Fruit fly (Drosophila melanogaster) whole organism, embryonic: ENCODE data around the gene CG7906.

ENCODE experiments used
- Atf-2 ChIP-seq: fragments of 200-800 bp; sonication (Bioruptor generic); optimal IDR thresholded peaks from 2 replicates; lab custom pipeline; 2016; ENCODE audit warnings: missing biosample characterization, missing genetic modification characterization
- CG10147 ChIP-seq: fragments of 200-800 bp; sonication (Bioruptor generic); optimal IDR thresholded peaks from 2 replicates; lab custom pipeline; 2019; ENCODE audit warnings: missing biosample characterization, mild to moderate bottlenecking, missing genetic modification characterization, moderate library complexity
- CG12219 ChIP-seq: fragments of 200-800 bp; sonication (Bioruptor generic); optimal IDR thresholded peaks from 3 replicates; lab custom pipeline; 2018; ENCODE audit warnings: missing biosample characterization, mild to moderate bottlenecking, missing genetic modification characterization
- CG13296 ChIP-seq: fragments of 200-800 bp; sonication (Bioruptor generic); optimal IDR thresholded peaks from 3 replicates; lab custom pipeline; 2018; ENCODE audit warnings: missing biosample characterization, mild to moderate bottlenecking, missing genetic modification characterization
- CG14441 ChIP-seq: fragments of 200-800 bp; sonication (Bioruptor generic); IDR thresholded peaks from 2 replicates; pipeline ENCODE4 v1.3.6; 2022; ENCODE audit warnings: missing biosample characterization, missing genetic modification characterization
- CG14965 ChIP-seq: fragments of 200-800 bp; sonication (Bioruptor generic); optimal IDR thresholded peaks from 2 replicates; lab custom pipeline; 2016; ENCODE audit warnings: missing biosample characterization, missing genetic modification characterization, borderline replicate concordance
- CG16813 ChIP-seq: fragments of 200-800 bp; sonication (Bioruptor generic); IDR thresholded peaks from 3 replicates; pipeline ENCODE4 v1.3.6; 2022; ENCODE audit warnings: missing biosample characterization, missing genetic modification characterization; ENCODE audit not compliant: partially characterized antibody
- CG18476 ChIP-seq: fragments of 200-800 bp; sonication (Bioruptor generic); optimal IDR thresholded peaks from 2 replicates; lab custom pipeline; 2016; ENCODE audit warnings: missing biosample characterization, mild to moderate bottlenecking, missing genetic modification characterization
- CG2678 ChIP-seq: fragments of 200-800 bp; sonication (Bioruptor generic); optimal IDR thresholded peaks from 3 replicates; lab custom pipeline; 2019; ENCODE audit warnings: missing biosample characterization, mild to moderate bottlenecking, missing genetic modification characterization, moderate library complexity
- CG2889 ChIP-seq: fragments of 200-800 bp; sonication (Bioruptor generic); IDR thresholded peaks from 3 replicates; pipeline ENCODE4 v1.3.6; 2022; ENCODE audit warnings: missing biosample characterization, missing genetic modification characterization
- CG3281 ChIP-seq: fragments of 200-800 bp; sonication (Bioruptor generic); optimal IDR thresholded peaks from 3 replicates; lab custom pipeline; 2017; ENCODE audit warnings: missing biosample characterization, mild to moderate bottlenecking, missing genetic modification characterization
- CG33213 ChIP-seq: fragments of 200-800 bp; sonication (Bioruptor generic); optimal IDR thresholded peaks from 3 replicates; lab custom pipeline; 2016; ENCODE audit warnings: missing biosample characterization, missing genetic modification characterization
- CG3847 ChIP-seq: fragments of 200-800 bp; sonication (Bioruptor generic); IDR thresholded peaks from 2 replicates; pipeline ENCODE4 v1.3.6; 2022; ENCODE audit warnings: missing biosample characterization, missing genetic modification characterization
- CG43689 ChIP-seq: fragments of 200-800 bp; sonication (Bioruptor generic); IDR thresholded peaks from 2 replicates; pipeline ENCODE4 v1.3.6; 2022; ENCODE audit warnings: missing biosample characterization, missing genetic modification characterization
- CG5245 ChIP-seq: fragments of 200-800 bp; sonication (Bioruptor generic); optimal IDR thresholded peaks from 3 replicates; lab custom pipeline; 2016; ENCODE audit warnings: missing biosample characterization, missing genetic modification characterization
- CG6272 ChIP-seq: fragments of 200-800 bp; sonication (Bioruptor generic); IDR thresholded peaks from 2 replicates; pipeline ENCODE4 v1.3.6; 2022; ENCODE audit warnings: missing biosample characterization, missing genetic modification characterization
- CG6854 ChIP-seq: fragments of 200-800 bp; sonication (Bioruptor generic); optimal IDR thresholded peaks from 3 replicates; lab custom pipeline; 2017; ENCODE audit warnings: missing biosample characterization, mild to moderate bottlenecking, missing genetic modification characterization
- CG7357 ChIP-seq: fragments of 200-800 bp; sonication (Bioruptor generic); IDR thresholded peaks from 3 replicates; pipeline ENCODE4 v1.3.6; 2022; ENCODE audit warnings: missing biosample characterization, missing genetic modification characterization
- CG7786 ChIP-seq: fragments of 200-800 bp; sonication (Bioruptor generic); optimal IDR thresholded peaks from 2 replicates; lab custom pipeline; 2016; ENCODE audit warnings: missing biosample characterization, missing genetic modification characterization
- CG7963 ChIP-seq: fragments of 200-800 bp; sonication (Bioruptor generic); IDR thresholded peaks from 3 replicates; pipeline ENCODE4 v1.3.6; 2022; ENCODE audit warnings: missing biosample characterization, missing genetic modification characterization; ENCODE audit not compliant: partially characterized antibody
- CG7987 ChIP-seq: fragments of 200-800 bp; sonication (Bioruptor generic); optimal IDR thresholded peaks from 2 replicates; lab custom pipeline; 2018; ENCODE audit warnings: missing biosample characterization, mild to moderate bottlenecking, missing genetic modification characterization, moderate library complexity
- Camta ChIP-seq: fragments of 200-800 bp; sonication (Bioruptor generic); optimal IDR thresholded peaks from 2 replicates; lab custom pipeline; 2016; ENCODE audit warnings: missing biosample characterization, missing genetic modification characterization
- Ets97D ChIP-seq: fragments of 200-800 bp; sonication (Bioruptor generic); optimal IDR thresholded peaks from 3 replicates; lab custom pipeline; 2016; ENCODE audit warnings: missing biosample characterization, missing genetic modification characterization
- Fer1 ChIP-seq: fragments of 200-800 bp; sonication (Bioruptor generic); optimal IDR thresholded peaks from 2 replicates; lab custom pipeline; 2017; ENCODE audit warnings: missing biosample characterization, mild to moderate bottlenecking, missing genetic modification characterization
- H2.0 ChIP-seq: fragments of 200-800 bp; sonication (Bioruptor generic); IDR thresholded peaks from 2 replicates; pipeline ENCODE4 v1.3.6; 2022; ENCODE audit warnings: missing biosample characterization, missing genetic modification characterization
- HLH4C ChIP-seq: fragments of 200-800 bp; sonication (Bioruptor generic); IDR thresholded peaks from 3 replicates; pipeline ENCODE4 v1.3.6; 2022; ENCODE audit warnings: missing biosample characterization, missing genetic modification characterization; ENCODE audit not compliant: partially characterized antibody
- MTF-1 ChIP-seq: fragments of 200-800 bp; sonication (Bioruptor generic); optimal IDR thresholded peaks from 2 replicates; lab custom pipeline; 2018; ENCODE audit warnings: missing biosample characterization, mild to moderate bottlenecking, missing genetic modification characterization, borderline replicate concordance
- Nf-YA ChIP-seq: fragments of 200-800 bp; sonication (Bioruptor generic); IDR thresholded peaks from 2 replicates; pipeline ENCODE4 v1.3.6; 2022; ENCODE audit warnings: missing biosample characterization, missing genetic modification characterization
- Trl ChIP-seq, 3 experiments: fragments of >200 bp in 2 of 3; fragments of 200-800 bp in 1 of 3; sonication (Bioruptor generic) in 1 of 3; optimal IDR thresholded peaks; 2 replicates in 1 of 3; 3 replicates in 2 of 3; lab custom pipeline; 2016 to 2017; ENCODE audit warnings: missing biosample characterization in 1 of 3, missing genetic modification characterization in 1 of 3
- cas ChIP-seq: fragments of 200-800 bp; sonication (Bioruptor generic); IDR thresholded peaks from 2 replicates; pipeline ENCODE4 v1.3.6; 2022; ENCODE audit warnings: missing biosample characterization, missing genetic modification characterization
- cato ChIP-seq: fragments of 200-800 bp; sonication (Bioruptor generic); optimal IDR thresholded peaks from 2 replicates; lab custom pipeline; 2016; ENCODE audit warnings: missing biosample characterization, missing genetic modification characterization, borderline replicate concordance
- chif ChIP-seq, 2 experiments: fragments of 200-800 bp; sonication (Bioruptor generic); optimal IDR thresholded peaks; 3 replicates each; lab custom pipeline; 2016; ENCODE audit warnings: missing biosample characterization in 2 of 2, missing genetic modification characterization in 2 of 2
- da ChIP-seq: fragments of 200-800 bp; sonication (Bioruptor generic); optimal IDR thresholded peaks from 2 replicates; lab custom pipeline; 2016; ENCODE audit warnings: missing biosample characterization, missing genetic modification characterization
- dan ChIP-seq: fragments of 200-800 bp; sonication (Bioruptor generic); IDR thresholded peaks from 2 replicates; pipeline ENCODE4 v1.3.6; 2022; ENCODE audit warnings: missing biosample characterization, missing genetic modification characterization
- dysf ChIP-seq: fragments of 200-800 bp; sonication (Bioruptor generic); IDR thresholded peaks from 3 replicates; pipeline ENCODE4 v1.3.6; 2022; ENCODE audit warnings: missing biosample characterization, missing genetic modification characterization
- eve ChIP-seq, 2 experiments: fragments of >200 bp; optimal IDR thresholded peaks; 2 replicates each; lab custom pipeline; 2017; ENCODE audit warnings: missing biosample characterization in 2 of 2, missing genetic modification characterization in 2 of 2
- gcm2 ChIP-seq: fragments of 200-800 bp; sonication (Bioruptor generic); optimal IDR thresholded peaks from 2 replicates; lab custom pipeline; 2016; ENCODE audit warnings: missing biosample characterization, missing genetic modification characterization
- gem ChIP-seq: fragments of 200-800 bp; sonication (Bioruptor generic); optimal IDR thresholded peaks from 2 replicates; lab custom pipeline; 2019; ENCODE audit warnings: missing biosample characterization, mild to moderate bottlenecking, missing genetic modification characterization, moderate library complexity
- her ChIP-seq: fragments of 200-800 bp; sonication (Bioruptor generic); optimal IDR thresholded peaks from 2 replicates; lab custom pipeline; 2016; ENCODE audit warnings: missing biosample characterization, missing genetic modification characterization
- ind ChIP-seq: fragments of 200-800 bp; sonication (Bioruptor generic); optimal IDR thresholded peaks from 3 replicates; lab custom pipeline; 2016; ENCODE audit warnings: missing biosample characterization, missing genetic modification characterization
- salm ChIP-seq: fragments of 200-800 bp; sonication (Bioruptor generic); optimal IDR thresholded peaks from 2 replicates; lab custom pipeline; 2018; ENCODE audit warnings: missing biosample characterization, mild to moderate bottlenecking, missing genetic modification characterization
- schlank ChIP-seq: fragments of 200-800 bp; sonication (Bioruptor generic); optimal IDR thresholded peaks from 2 replicates; lab custom pipeline; 2018; ENCODE audit warnings: missing biosample characterization, mild to moderate bottlenecking, missing genetic modification characterization
- shn ChIP-seq: fragments of 200-800 bp; sonication (Bioruptor generic); optimal IDR thresholded peaks from 3 replicates; lab custom pipeline; 2016; ENCODE audit warnings: missing biosample characterization, missing genetic modification characterization
- ssp ChIP-seq: fragments of 200-800 bp; sonication (Bioruptor generic); IDR thresholded peaks from 2 replicates; pipeline ENCODE4 v1.3.6; 2022; ENCODE audit warnings: missing biosample characterization, missing genetic modification characterization
- tll ChIP-seq, 2 experiments: fragments of 200-800 bp in 1 of 2; fragments of >200 bp in 1 of 2; sonication (Bioruptor generic) in 1 of 2; optimal IDR thresholded peaks; 2 replicates each; lab custom pipeline; 2017 to 2019; ENCODE audit warnings: missing biosample characterization in 2 of 2, missing genetic modification characterization in 2 of 2, mild to moderate bottlenecking in 1 of 2, moderate library complexity in 1 of 2
- unpg ChIP-seq: fragments of 200-800 bp; sonication (Bioruptor generic); optimal IDR thresholded peaks from 3 replicates; lab custom pipeline; 2018; ENCODE audit warnings: missing biosample characterization, mild to moderate bottlenecking, missing genetic modification characterization, moderate library complexity
- vfl ChIP-seq: fragments of 200-800 bp; sonication (Bioruptor generic); optimal IDR thresholded peaks from 2 replicates; lab custom pipeline; 2016; ENCODE audit warnings: missing biosample characterization, missing genetic modification characterization
- yki ChIP-seq: fragments of >200 bp; optimal IDR thresholded peaks from 3 replicates; lab custom pipeline; 2018

The CG7906 gene

DNA sequence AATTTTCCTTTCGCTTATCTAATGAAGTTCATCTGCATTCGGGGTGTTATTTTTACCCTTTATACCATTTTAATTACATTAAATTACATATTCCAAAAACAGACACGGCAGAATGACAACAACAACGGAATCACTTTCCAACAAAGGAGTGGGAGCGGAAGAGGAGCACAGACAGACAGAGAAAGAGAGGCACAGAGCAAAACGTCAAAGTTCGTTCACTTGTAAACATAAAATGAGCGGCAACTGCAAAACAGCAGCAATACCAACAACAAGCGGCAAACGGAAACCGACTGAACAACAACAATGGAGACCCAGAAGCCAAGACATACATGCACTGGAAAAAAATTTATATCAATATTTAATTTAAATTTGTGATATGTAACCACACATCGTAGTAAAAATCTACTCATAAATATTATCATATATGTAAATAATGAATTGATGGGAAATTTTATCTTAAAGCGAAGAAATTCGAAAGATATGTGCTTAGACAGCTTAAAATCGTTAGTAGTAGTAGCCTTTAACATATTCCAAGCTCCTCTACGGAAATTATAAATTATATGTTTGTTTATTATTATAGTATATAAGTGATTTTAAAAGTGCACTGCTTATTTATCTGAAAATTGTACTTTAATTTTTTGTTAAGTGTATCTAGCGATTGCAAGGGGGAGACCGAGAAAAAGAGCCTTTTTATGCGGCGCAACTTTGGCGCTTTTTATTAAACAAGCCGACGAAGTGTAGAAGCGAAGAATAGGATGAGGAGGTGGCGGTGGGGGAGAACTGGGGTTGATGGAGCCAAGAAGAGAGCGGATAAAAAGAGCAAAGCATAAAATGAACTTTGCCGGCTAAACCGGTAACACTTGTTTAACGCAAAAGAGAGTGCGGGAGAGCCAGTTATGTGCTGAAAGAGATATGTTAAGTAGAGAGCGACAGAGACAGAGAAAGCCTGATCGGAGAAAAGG is 36.0 kb downstream of the CG7906 start (continued):
- TF ChIP-seq Nf-YA (GFP tag; lab: Robert Waterston, UW) (no peak), Fer1 (GFP tag; lab: Kevin White, UChicago) (peak; percentile 87), CG16813 (GFP tag; lab: Robert Waterston, UW) (no peak), salm (tag; lab: Kevin White, UChicago) (peak; percentile 90), Trl (optimal IDR thresholded peaks at IDR 0.05; lab: Kevin White, UChicago) (peak; percentile 83 to 86), Trl (GFP tag; optimal IDR thresholded peaks at IDR 0.05; lab: Kevin White, UChicago) (no peak), CG2889 (GFP tag; lab: Robert Waterston, UW) (peak; percentile 48; the same call in 1 of the 3 replicates), ind (GFP tag; lab: Kevin White, UChicago) (peak; percentile 72), chif (GFP tag; optimal IDR thresholded peaks at IDR 0.05; lab: Kevin White, UChicago) (peak in 1 of 2 experiments; percentile 39), CG13296 (peak; percentile 14), shn (GFP tag; lab: Kevin White, UChicago) (peak; percentile 8), CG5245 (GFP tag; lab: Kevin White, UChicago) (peak; percentile 63), CG2678 (tag; lab: Kevin White, UChicago) (peak; percentile 79), dysf (GFP tag; lab: Robert Waterston, UW) (peak; percentile 85; the same call in 2 of the 3 replicates), H2.0 (peak; percentile 62), HLH4C (peak; percentile 40; the same call in 1 of the 3 replicates), vfl (GFP tag; lab: Kevin White, UChicago) (no peak), CG43689 (GFP tag; lab: Robert Waterston, UW) (0 out of 2 replicates have a peak, but pooled peaks have one; percentile 9), MTF-1 (GFP tag; lab: Kevin White, UChicago) (peak; percentile 57), CG6854 (GFP tag; lab: Kevin White, UChicago) (peak; percentile 89), cato (GFP tag; lab: Kevin White, UChicago) (peak; percentile 82), Camta (GFP tag; lab: Kevin White, UChicago) (peak; percentile 43), ssp (no peak; the same call in 1 of the 2 replicates), CG7786 (GFP tag; lab: Kevin White, UChicago) (no peak), gem (tag; lab: Kevin White, UChicago) (peak; percentile 97), Ets97D (GFP tag; lab: Kevin White, UChicago) (no peak), CG7963 (GFP tag; lab: Robert Waterston, UW) (no peak), CG7357 (GFP tag; lab: Robert Waterston, UW) (peak; percentile 75), cas (no peak), CG14441 (GFP tag; lab: Robert Waterston, UW) (peak; percentile 64), eve (GFP tag; optimal IDR thresholded peaks at IDR 0.05; lab: Kevin White, UChicago) (peak in 1 of 2 experiments; percentile 89), CG3847 (peak; percentile 76), CG3281 (peak; percentile 89), CG7987 (GFP tag; lab: Kevin White, UChicago) (peak; percentile 18), gcm2 (GFP tag; lab: Kevin White, UChicago) (no peak), CG6272 (peak; percentile 44; the same call in 1 of the 2 replicates), CG33213 (no peak), dan (GFP tag; lab: Robert Waterston, UW) (no peak), CG12219 (GFP tag; lab: Kevin White, UChicago) (peak; percentile 70), Atf-2 (GFP tag; lab: Kevin White, UChicago) (no peak), yki (peak; percentile 23), CG10147 (GFP tag; lab: Kevin White, UChicago) (peak; percentile 89), CG18476 (GFP tag; lab: Kevin White, UChicago) (peak; percentile 78), schlank (tag; lab: Kevin White, UChicago) (peak; percentile 15), tll (GFP tag; optimal IDR thresholded peaks at IDR 0.05; lab: Kevin White, UChicago) (peak in 1 of 2 experiments; percentile 37), CG14965 (no peak), da (GFP tag; lab: Kevin White, UChicago) (no peak), her (no peak), unpg (GFP tag; lab: Kevin White, UChicago) (peak; percentile 92)
